Worm (Caenorhabditis elegans) whole organism, mixed stage, embryonic: ENCODE data around the gene F35F10.13.

Experiments used
- M03D4.4 ChIP-seq: sonication (generic microtip); optimal IDR thresholded peaks from 2 replicates; lab custom pipeline; 2017; ENCODE audit warnings: mild to moderate bottlenecking, missing genetic modification characterization, missing compliant biosample characterization
- bed-3 ChIP-seq: fragments of 200-800 bp; sonication (Bioruptor generic); optimal IDR thresholded peaks from 3 replicates; lab custom pipeline; 2018; ENCODE audit warnings: mild to moderate bottlenecking, missing genetic modification characterization, moderate library complexity, missing compliant biosample characterization
- ceh-39 ChIP-seq: fragments of 150-350 bp; optimal IDR thresholded peaks from 2 replicates; lab custom pipeline; 2014; ENCODE audit warnings: missing biosample characterization, missing genetic modification characterization
- ceh-43 ChIP-seq: fragments of 200-800 bp; sonication (Bioruptor generic); optimal IDR thresholded peaks from 2 replicates; lab custom pipeline; 2018; ENCODE audit warnings: mild to moderate bottlenecking, missing genetic modification characterization, moderate library complexity, missing compliant biosample characterization
- ces-1 ChIP-seq: fragments of 150-350 bp; optimal IDR thresholded peaks from 2 replicates; lab custom pipeline; 2014; ENCODE audit warnings: missing biosample characterization, missing genetic modification reagents, missing genetic modification characterization
- cnd-1 ChIP-seq: fragments of 200-800 bp; sonication (Bioruptor generic); optimal IDR thresholded peaks from 2 replicates; lab custom pipeline; 2018; ENCODE audit warnings: mild to moderate bottlenecking, missing genetic modification characterization, missing compliant biosample characterization
- drap-1 ChIP-seq: fragments of 200-800 bp; sonication (Bioruptor generic); optimal IDR thresholded peaks from 3 replicates; lab custom pipeline; 2018; ENCODE audit warnings: mild to moderate bottlenecking, missing genetic modification characterization, missing compliant biosample characterization
- elt-3 ChIP-seq: fragments of 150-350 bp; optimal IDR thresholded peaks from 2 replicates; lab custom pipeline; 2014; ENCODE audit warnings: missing biosample characterization, missing genetic modification characterization
- flh-1 ChIP-seq: fragments of 200-800 bp; sonication (Bioruptor generic); optimal IDR thresholded peaks from 2 replicates; lab custom pipeline; 2018; ENCODE audit warnings: mild to moderate bottlenecking, missing genetic modification characterization, moderate library complexity, missing compliant biosample characterization
- hlh-1 ChIP-seq: fragments of 150-350 bp; optimal IDR thresholded peaks from 2 replicates; lab custom pipeline; 2014; ENCODE audit warnings: missing biosample characterization, missing genetic modification reagents, missing genetic modification characterization
- lin-13 ChIP-seq: fragments of 150-350 bp; optimal IDR thresholded peaks from 2 replicates; lab custom pipeline; 2014; ENCODE audit warnings: missing biosample characterization, missing genetic modification characterization
- lin-32 ChIP-seq: fragments of 200-800 bp; sonication (Bioruptor generic); optimal IDR thresholded peaks from 2 replicates; lab custom pipeline; 2018; ENCODE audit warnings: mild to moderate bottlenecking, missing genetic modification characterization, missing compliant biosample characterization
- lsy-2 ChIP-seq: fragments of 150-350 bp; optimal IDR thresholded peaks from 2 replicates; lab custom pipeline; 2014; ENCODE audit warnings: missing biosample characterization, missing genetic modification characterization
- mab-5 ChIP-seq: fragments of 150-350 bp; optimal IDR thresholded peaks from 2 replicates; lab custom pipeline; 2014; ENCODE audit warnings: missing biosample characterization, missing genetic modification characterization
- mep-1 ChIP-seq: fragments of 150-350 bp; optimal IDR thresholded peaks from 2 replicates; lab custom pipeline; 2017; ENCODE audit warnings: missing biosample characterization, missing genetic modification reagents, missing genetic modification characterization, inconsistent platforms
- nhr-12 ChIP-seq: fragments of 150-350 bp; optimal IDR thresholded peaks from 2 replicates; lab custom pipeline; 2014; ENCODE audit warnings: missing biosample characterization, missing genetic modification characterization
- nhr-2 ChIP-seq: fragments of 150-350 bp; optimal IDR thresholded peaks from 2 replicates; lab custom pipeline; 2014; ENCODE audit warnings: missing biosample characterization, missing genetic modification characterization
- nhr-237 ChIP-seq: fragments of 150-350 bp; optimal IDR thresholded peaks from 2 replicates; lab custom pipeline; 2014; ENCODE audit warnings: missing biosample characterization, missing genetic modification characterization
- nhr-28 ChIP-seq: fragments of 150-350 bp; optimal IDR thresholded peaks from 2 replicates; lab custom pipeline; 2014; ENCODE audit warnings: missing biosample characterization, missing genetic modification characterization
- nhr-76 ChIP-seq: sonication (generic microtip); optimal IDR thresholded peaks from 2 replicates; lab custom pipeline; 2017; ENCODE audit warnings: missing biosample characterization, missing genetic modification characterization
- pha-4 ChIP-seq: fragments of 150-350 bp; optimal IDR thresholded peaks from 2 replicates; lab custom pipeline; 2018; ENCODE audit warnings: missing biosample characterization, missing genetic modification reagents, missing genetic modification characterization
- sem-2 ChIP-seq: fragments of 200-800 bp; sonication (Bioruptor generic); optimal IDR thresholded peaks from 2 replicates; lab custom pipeline; 2018; ENCODE audit warnings: mild to moderate bottlenecking, missing genetic modification characterization, missing compliant biosample characterization
- snpc-4 ChIP-seq: fragments of 150-350 bp; optimal IDR thresholded peaks from 2 replicates; lab custom pipeline; 2014; ENCODE audit warnings: missing biosample characterization, missing genetic modification characterization
- sptf-1 ChIP-seq: sonication (generic microtip); optimal IDR thresholded peaks from 2 replicates; lab custom pipeline; 2017; ENCODE audit warnings: mild to moderate bottlenecking, missing genetic modification characterization, moderate library complexity, missing compliant biosample characterization
- tbx-8 ChIP-seq: fragments of 200-800 bp; sonication (Bioruptor generic); optimal IDR thresholded peaks from 2 replicates; lab custom pipeline; 2018; ENCODE audit warnings: mild to moderate bottlenecking, missing genetic modification characterization, moderate library complexity, missing compliant biosample characterization
- unc-120 ChIP-seq: sonication (generic microtip); optimal IDR thresholded peaks from 2 replicates; lab custom pipeline; 2017; ENCODE audit warnings: missing genetic modification characterization, missing compliant biosample characterization; ENCODE audit not compliant: poor library complexity, severe bottlenecking
- unc-39 ChIP-seq: fragments of 150-350 bp; optimal IDR thresholded peaks from 2 replicates; lab custom pipeline; 2014; ENCODE audit warnings: missing biosample characterization, missing genetic modification characterization
- unc-62 ChIP-seq: fragments of 150-350 bp; optimal IDR thresholded peaks from 2 replicates; lab custom pipeline; 2014; ENCODE audit warnings: missing biosample characterization, missing genetic modification reagents, missing genetic modification characterization
- zip-8 ChIP-seq: fragments of 150-350 bp; optimal IDR thresholded peaks from 2 replicates; lab custom pipeline; 2014; ENCODE audit warnings: missing biosample characterization, missing genetic modification characterization
- ztf-11 ChIP-seq: fragments of 150-350 bp; optimal IDR thresholded peaks from 2 replicates; lab custom pipeline; 2014; ENCODE audit warnings: missing biosample characterization, missing genetic modification characterization

F35F10.13 gene

DNA sequence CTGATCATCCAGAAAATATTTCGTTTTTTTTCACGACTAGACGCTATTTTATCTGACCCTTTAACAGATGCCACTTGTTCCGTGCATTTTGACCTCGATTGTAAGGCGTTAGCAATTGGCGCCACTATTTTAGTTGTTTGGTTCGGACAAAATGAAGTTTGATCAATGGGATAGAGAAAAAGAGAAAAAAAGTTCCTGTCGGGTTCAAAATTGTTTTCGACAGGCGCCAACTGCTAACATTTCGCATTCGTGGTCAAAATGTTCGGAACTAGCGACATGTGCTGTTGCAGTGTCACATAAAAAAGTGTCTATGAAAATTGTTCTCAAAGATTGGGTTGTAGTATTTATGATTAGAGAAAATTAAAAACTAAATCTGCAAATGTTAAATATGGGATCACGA lies 28.6 kb upstream of the F35F10.13 start:
- TF ChIP-seq elt-3 (tag; lab: Kevin White, UChicago), result no peak
- no peak for TF ChIP-seq mab-5 (tag; lab: Kevin White, UChicago)
- no peak for TF ChIP-seq nhr-237
- TF ChIP-seq zip-8, result no peak
- no peak for TF ChIP-seq bed-3 (GFP tag; lab: Kevin White, UChicago)
- no peak for TF ChIP-seq nhr-2 (tag; lab: Kevin White, UChicago)
- TF ChIP-seq drap-1, result no peak
- no peak for TF ChIP-seq flh-1 (GFP tag; lab: Kevin White, UChicago)
- TF ChIP-seq nhr-12, result no peak
- no peak for TF ChIP-seq M03D4.4

DNA sequence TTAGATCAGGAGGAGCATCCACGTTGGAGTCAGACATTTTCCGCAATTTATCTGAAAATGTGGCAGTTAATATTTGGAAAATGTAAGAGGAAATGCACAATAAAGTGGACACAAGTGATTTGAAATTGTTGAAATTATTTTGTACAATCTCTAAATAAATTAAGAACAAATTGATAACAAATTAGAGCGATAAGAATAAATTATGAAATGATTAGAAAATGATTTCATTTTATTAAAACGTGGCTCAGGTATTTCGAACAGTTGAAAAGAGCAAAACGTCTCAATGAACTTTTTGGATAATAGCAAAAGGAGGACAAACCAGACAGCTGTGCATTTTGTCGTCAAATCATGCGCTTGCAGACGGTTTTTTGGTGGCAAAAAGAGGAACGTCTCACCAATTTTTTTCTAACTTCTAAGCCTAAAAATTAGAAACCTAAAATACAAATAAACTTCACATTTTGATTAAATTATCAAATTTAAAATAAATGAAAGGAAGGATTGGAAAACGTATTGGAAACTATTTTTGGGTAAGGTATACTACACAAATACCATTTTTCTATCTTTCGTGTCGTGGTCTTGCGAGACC lies 27.7 kb upstream of the F35F10.13 start, which contains the start of gene fbxa-65:
Gene fbxa-65 (minus strand): TSS at position 51 of the 586 bp plus-strand sequence.
- TF ChIP-seq mep-1, result no peak
- TF ChIP-seq hlh-1, result no peak
- no peak for TF ChIP-seq nhr-28 (tag; lab: Kevin White, UChicago)
- TF ChIP-seq sptf-1, result no peak
- no peak for TF ChIP-seq cnd-1 (tag; lab: Kevin White, UChicago)
- no peak for TF ChIP-seq lin-32 (GFP tag; lab: Kevin White, UChicago)
- TF ChIP-seq lsy-2, result no peak
- no peak for TF ChIP-seq ceh-43 (GFP tag; lab: Kevin White, UChicago)

DNA sequence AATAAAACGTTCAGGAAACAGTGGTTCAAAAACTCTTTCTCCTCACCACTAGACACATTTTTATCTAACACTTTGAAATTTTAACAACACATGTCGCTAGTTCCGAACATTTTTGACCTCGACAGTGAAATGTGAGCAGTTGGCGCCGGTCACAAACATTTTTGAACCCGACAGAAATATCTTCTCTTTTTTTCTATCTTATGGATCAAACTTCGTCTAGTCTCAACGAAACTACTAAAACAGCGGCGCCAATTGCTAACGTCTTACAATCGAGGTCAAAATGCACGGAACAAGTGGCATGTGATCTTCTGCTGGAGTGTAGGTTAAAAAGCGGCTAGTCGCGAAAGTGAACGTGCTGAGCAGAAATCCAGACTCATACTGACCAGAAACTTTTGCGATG lies 25.1 kb upstream of the F35F10.13 start:
- TF ChIP-seq drap-1, result no peak
- TF ChIP-seq hlh-1, result no peak
- TF ChIP-seq zip-8, result no peak
- TF ChIP-seq, all 35 proteins: peak for 0

DNA sequence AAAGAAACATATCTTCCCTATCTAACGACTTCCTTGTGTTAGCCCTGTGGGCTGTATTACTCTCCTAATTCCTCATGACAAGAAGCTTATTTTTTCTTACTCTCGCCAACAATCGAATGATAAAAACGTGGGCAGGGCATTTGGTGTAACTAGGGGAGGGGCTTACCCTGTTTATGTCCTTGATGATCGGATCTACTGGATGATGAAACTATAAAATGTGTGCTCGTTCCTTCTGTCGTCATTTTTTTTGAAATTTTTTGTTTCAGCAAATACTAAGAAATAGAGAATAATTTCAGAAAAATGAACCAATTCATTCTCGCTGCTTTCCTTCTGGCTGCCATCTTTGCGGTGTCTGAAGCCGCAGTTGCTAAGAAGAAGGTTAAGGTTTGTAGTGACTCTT lies 23.6 kb upstream of the F35F10.13 start, which contains the start of gene C17B7.3:
Gene C17B7.3 (plus strand): TSS at position 301 of the 400 bp plus-strand sequence.
- TF ChIP-seq unc-39 (tag; lab: Kevin White, UChicago) (no peak), pha-4 (no peak), nhr-2 (tag; lab: Kevin White, UChicago) (no peak), ceh-43 (GFP tag; lab: Kevin White, UChicago) (no peak), M03D4.4 (no peak), nhr-12 (no peak), nhr-76 (tag; lab: Kevin White, UChicago) (no peak), sptf-1 (no peak), unc-120 (tag; lab: Kevin White, UChicago) (no peak), ces-1 (GFP tag; lab: Kevin White, UChicago) (no peak), tbx-8 (GFP tag; lab: Kevin White, UChicago) (no peak), zip-8 (no peak), lin-13 (tag; lab: Kevin White, UChicago) (no peak), ztf-11 (no peak), cnd-1 (tag; lab: Kevin White, UChicago) (no peak), drap-1 (no peak), mep-1 (no peak), unc-62 (no peak)

DNA sequence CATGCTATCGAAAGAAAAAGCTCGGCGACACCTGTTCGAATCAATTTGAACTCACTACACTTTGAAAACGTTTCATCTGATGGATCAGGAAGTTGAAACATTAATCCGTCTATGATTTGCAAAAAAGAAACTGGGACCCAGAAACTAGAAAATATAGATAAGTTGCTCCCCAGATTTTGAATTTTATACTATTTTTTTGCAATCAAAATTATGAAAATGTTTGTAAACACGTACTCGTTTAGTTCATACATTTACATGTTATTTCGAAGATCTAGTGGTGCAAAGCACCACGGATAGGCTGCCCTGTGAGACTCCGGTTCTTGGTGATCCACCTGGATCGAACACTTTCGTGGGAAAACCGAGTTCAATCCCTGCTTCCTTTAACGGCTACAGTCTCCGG lies 23.0 kb upstream of the F35F10.13 start, which contains the start of gene C17B7.10:
Gene C17B7.10 (minus strand): TSS at position 101 of the 400 bp plus-strand sequence.
- TF ChIP-seq sem-2 (GFP tag; lab: Kevin White, UChicago) (no peak), ceh-43 (GFP tag; lab: Kevin White, UChicago) (no peak)
- TF ChIP-seq, all 35 proteins: peak for 0

DNA sequence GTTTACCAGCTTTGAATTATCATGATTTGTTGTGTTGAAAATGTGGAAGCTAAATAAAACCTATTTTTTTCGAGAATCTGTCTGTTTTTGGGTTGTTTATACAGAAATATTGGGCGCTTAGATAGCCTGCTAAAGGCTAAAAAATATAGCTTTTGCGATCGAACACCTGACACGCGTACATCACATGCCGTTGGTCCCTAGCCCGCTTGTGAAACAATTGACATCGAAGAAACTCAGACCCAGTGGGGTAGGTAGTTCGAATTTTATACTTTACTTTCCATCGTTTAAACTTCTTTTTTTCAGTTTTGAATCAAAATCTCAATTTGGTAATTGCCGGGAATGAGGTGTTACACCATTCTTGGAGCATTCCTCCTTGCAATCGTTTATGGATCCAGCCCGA lies 20.1 kb upstream of the F35F10.13 start, which contains the start of gene C17B7.4:
Gene C17B7.4 (plus strand): TSS at position 301 of the 400 bp plus-strand sequence.
- TF ChIP-seq sptf-1 (no peak), nhr-12 (no peak), lin-13 (tag; lab: Kevin White, UChicago) (no peak), ceh-39 (tag; lab: Kevin White, UChicago) (no peak), lin-32 (GFP tag; lab: Kevin White, UChicago) (no peak), mab-5 (tag; lab: Kevin White, UChicago) (no peak), zip-8 (no peak), flh-1 (GFP tag; lab: Kevin White, UChicago) (no peak), hlh-1 (no peak), unc-39 (tag; lab: Kevin White, UChicago) (no peak), unc-120 (tag; lab: Kevin White, UChicago) (no peak), snpc-4 (tag; lab: Kevin White, UChicago) (no peak)
- TF ChIP-seq, all 35 proteins: peak for 0
